Worm (Caenorhabditis elegans): ENCODE measurements around the gene T28D9.11.

T28D9.11 gene

ce11 chrII:6454671-6455070 is 37.1 kb downstream of the T28D9.11 start, which contains the start of gene aptf-1 (continued):
- TF ChIP-seq snpc-1.2 (GFP tag; IDR thresholded peaks at IDR 0.05) (no peak), lir-3 (tag; optimal IDR thresholded peaks at IDR 0.05) (no peak), madf-5 (GFP tag; IDR thresholded peaks at IDR 0.05) (no peak), nhr-41 (GFP tag; IDR thresholded peaks at IDR 0.05) (no peak)

ce11 chrII:6453341-6453806 is 38.4 kb downstream of the T28D9.11 start, which contains the start of gene atg-16.2:
Gene atg-16.2 (minus strand): TSS chrII:6453391.
- TF ChIP-seq nhr-11 (tag; optimal IDR thresholded peaks at IDR 0.05) (peak; percentile 42), mxl-3 (GFP tag; optimal IDR thresholded peaks at IDR 0.05) (peak; percentile 91), lsy-2 (tag; optimal IDR thresholded peaks at IDR 0.05) (peak in 1 of 2 experiments; percentile 83), rbr-2 (tag; optimal IDR thresholded peaks at IDR 0.05) (peak; percentile 37), pha-4 (GFP tag; IDR thresholded peaks at IDR 0.05) (no peak), pha-4 (tag; optimal IDR thresholded peaks at IDR 0.05) (peak; percentile 67), ztf-7 (tag; optimal IDR thresholded peaks at IDR 0.05) (no peak), daf-19 (GFP tag; conservative IDR thresholded peaks at IDR 0.05) (0 out of 2 replicates have a peak, but pooled peaks have one; percentile 9), hmg-1.1 (GFP tag; IDR thresholded peaks at IDR 0.05) (peak; percentile 46; the same call in 1 of the 2 replicates), dpl-1 (GFP tag; optimal IDR thresholded peaks at IDR 0.05) (peak; percentile 54), mdl-1 (tag; optimal IDR thresholded peaks at IDR 0.05) (peak in 1 of 2 experiments; percentile 53), saeg-2 (GFP tag; IDR thresholded peaks at IDR 0.05) (no peak), hlh-30 (tag; optimal IDR thresholded peaks at IDR 0.05; ENCODE audit: insufficient read depth) (peak; percentile 84), T20F7.1 (GFP tag; optimal IDR thresholded peaks at IDR 0.05) (peak; percentile 38), Y75B8A.6 (GFP tag; IDR thresholded peaks at IDR 0.05) (no peak), nhr-28 (tag; optimal IDR thresholded peaks at IDR 0.05) (peak; percentile 71), tag-97 (GFP tag; IDR thresholded peaks at IDR 0.05) (no peak), nhr-6 (tag; optimal IDR thresholded peaks at IDR 0.05) (peak; percentile 47)

- TF ChIP-seq mxl-3 (GFP tag; optimal IDR thresholded peaks at IDR 0.05) (peak; percentile 54), pqm-1 (tag; optimal IDR thresholded peaks at IDR 0.05) (peak; percentile 28), Y5F2A.4 (GFP tag; optimal IDR thresholded peaks at IDR 0.05) (no peak), zip-2 (tag; optimal IDR thresholded peaks at IDR 0.05) (no peak), nhr-28 (tag; optimal IDR thresholded peaks at IDR 0.05) (peak; percentile 60), set-16 (GFP tag; IDR thresholded peaks at IDR 0.05) (no peak), ztf-7 (tag; optimal IDR thresholded peaks at IDR 0.05) (no peak)
These were observed 42.1 kb downstream of the T28D9.11 start, which contains the start of gene nhr-22 for ce11 chrII:6449656-6450055. Gene nhr-22 (minus strand): TSS chrII:6449792.

DNA sequence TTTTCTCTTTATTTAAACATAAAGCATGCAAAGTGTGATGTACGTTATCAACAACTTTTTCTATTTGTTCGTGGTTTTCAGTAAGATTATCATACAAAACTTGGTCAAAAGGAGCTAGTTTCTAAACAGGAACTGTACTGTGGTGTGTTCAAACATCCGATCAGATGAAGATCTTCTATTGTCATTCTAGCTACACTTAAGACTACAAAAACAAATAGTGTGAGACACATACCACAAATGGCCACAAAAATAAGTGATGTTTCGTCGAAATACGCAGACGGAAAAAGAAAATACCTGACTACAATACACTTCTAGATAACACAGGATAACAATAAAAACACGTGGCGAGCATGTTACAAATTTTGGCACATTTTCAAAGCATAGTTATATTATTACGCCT is 43.1 kb downstream of the T28D9.11 start:
- TF ChIP-seq spr-3 (GFP tag; optimal IDR thresholded peaks at IDR 0.05) (no peak), nhr-77 (tag; optimal IDR thresholded peaks at IDR 0.05) (no peak), lin-13 (GFP tag; optimal IDR thresholded peaks at IDR 0.05) (no peak), zag-1 (tag; optimal IDR thresholded peaks at IDR 0.05) (no peak), daf-19 (GFP tag; conservative IDR thresholded peaks at IDR 0.05) (no peak), tra-1 (GFP tag; IDR thresholded peaks at IDR 0.05) (no peak), cey-2 (tag; optimal IDR thresholded peaks at IDR 0.05; ENCODE audit: borderline replicate concordance, insufficient read depth) (no peak), dmd-6 (GFP tag; IDR thresholded peaks at IDR 0.05) (peak; percentile 39), ces-1 (GFP tag; optimal IDR thresholded peaks at IDR 0.05) (no peak), nhr-102 (tag; optimal IDR thresholded peaks at IDR 0.05) (no peak), spr-1 (tag; optimal IDR thresholded peaks at IDR 0.05) (no peak), daf-12 (tag; optimal IDR thresholded peaks at IDR 0.05) (no peak), pqm-1 (tag; optimal IDR thresholded peaks at IDR 0.05) (peak; percentile 82), Y5F2A.4 (GFP tag; optimal IDR thresholded peaks at IDR 0.05) (no peak), lin-39 (tag; optimal IDR thresholded peaks at IDR 0.05) (no peak), dve-1 (tag; optimal IDR thresholded peaks at IDR 0.05; ENCODE audit: insufficient read depth) (peak; percentile 40), skn-1 (tag; optimal IDR thresholded peaks at IDR 0.05) (no peak), lim-7 (GFP tag; IDR thresholded peaks at IDR 0.05) (no peak), hlh-11 (tag; optimal IDR thresholded peaks at IDR 0.05) (peak; percentile 49), daf-16 (GFP tag; optimal IDR thresholded peaks at IDR 0.05) (no peak), daf-16 (tag; optimal IDR thresholded peaks at IDR 0.05) (peak; percentile 63), D1046.2 (GFP tag; IDR thresholded peaks at IDR 0.05) (no peak), arid-1 (GFP tag; conservative IDR thresholded peaks at IDR 0.05) (no peak), lin-15B (tag; optimal IDR thresholded peaks at IDR 0.05) (no peak)
